Worm (Caenorhabditis elegans): Measurements from ENCODE around the gene K06H7.7.

K06H7.7 gene

DNA sequence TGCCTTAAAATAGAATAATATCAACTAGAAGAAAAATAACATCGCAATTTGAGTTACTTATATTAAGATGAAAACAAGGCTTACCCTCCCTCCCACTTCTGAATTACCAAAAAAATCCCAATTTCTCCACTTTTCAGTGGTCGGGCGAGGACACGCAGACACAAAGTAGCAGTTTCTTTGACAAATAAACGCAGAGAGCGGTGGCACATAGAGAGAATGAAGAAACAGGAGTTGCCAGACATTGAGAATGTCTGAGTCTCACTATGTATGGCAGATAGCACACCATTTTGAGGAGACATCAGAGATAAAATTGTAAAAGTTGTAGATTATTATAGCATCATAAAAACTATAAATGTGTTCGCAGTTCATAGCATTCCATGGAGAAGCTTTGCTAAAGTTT is 40.0 kb upstream of the K06H7.7 start (continued):
- TF ChIP-seq hlh-17 (GFP tag; optimal IDR thresholded peaks at IDR 0.05; ENCODE audit: borderline replicate concordance) = no peak
- TF ChIP-seq lin-35 (GFP tag; optimal IDR thresholded peaks at IDR 0.05) = peak; percentile 32 to 54
- no peak for TF ChIP-seq ceh-63 (GFP tag; optimal IDR thresholded peaks at IDR 0.05)
- no peak for TF ChIP-seq pqm-1 (tag; optimal IDR thresholded peaks at IDR 0.05)
- peak; percentile 41 for TF ChIP-seq nhr-11 (tag; optimal IDR thresholded peaks at IDR 0.05)
- peak; percentile 77 to 95 for TF ChIP-seq efl-1 (optimal IDR thresholded peaks at IDR 0.05)
- TF ChIP-seq efl-1 (GFP tag; optimal IDR thresholded peaks at IDR 0.05 in 1 of 2) = peak; percentile 22 to 73
- TF ChIP-seq xbp-1 (tag; optimal IDR thresholded peaks at IDR 0.05) = peak; percentile 56
- no peak for TF ChIP-seq fkh-4 (tag; optimal IDR thresholded peaks at IDR 0.05; ENCODE audit: borderline replicate concordance)
- TF ChIP-seq egl-27 (tag; optimal IDR thresholded peaks at IDR 0.05) = no peak
- no peak for TF ChIP-seq mef-2 (tag; optimal IDR thresholded peaks at IDR 0.05)
- TF ChIP-seq ces-1 (GFP tag; optimal IDR thresholded peaks at IDR 0.05) = no peak
- TF ChIP-seq blmp-1 (tag; optimal IDR thresholded peaks at IDR 0.05) = peak; percentile 62
- peak; percentile 58 for TF ChIP-seq lir-3 (tag; optimal IDR thresholded peaks at IDR 0.05; ENCODE audit: poor library complexity)
- TF ChIP-seq unc-30 (tag; optimal IDR thresholded peaks at IDR 0.05) = no peak
- no peak for TF ChIP-seq nhr-84 (tag; optimal IDR thresholded peaks at IDR 0.05)
- peak; percentile 67 for TF ChIP-seq nhr-47 (tag; optimal IDR thresholded peaks at IDR 0.05)
- TF ChIP-seq nhr-19 (GFP tag; conservative IDR thresholded peaks at IDR 0.05) = peak; percentile 45
- TF ChIP-seq rnt-1 (tag; optimal IDR thresholded peaks at IDR 0.05) = peak; percentile 71
- no peak for TF ChIP-seq alr-1 (tag; optimal IDR thresholded peaks at IDR 0.05; ENCODE audit: borderline replicate concordance)
- no peak for TF ChIP-seq C34B4.2 (tag; optimal IDR thresholded peaks at IDR 0.05)
- no peak for TF ChIP-seq ceh-90 (tag; optimal IDR thresholded peaks at IDR 0.05)
- no peak for TF ChIP-seq efl-3 (GFP tag; optimal IDR thresholded peaks at IDR 0.05)
- TF ChIP-seq nhr-90 (tag; optimal IDR thresholded peaks at IDR 0.05; ENCODE audit: poor library complexity) = peak; percentile 14
- TF ChIP-seq nhr-28 (tag; optimal IDR thresholded peaks at IDR 0.05) = no peak
- peak; percentile 77 for TF ChIP-seq snu-23 (GFP tag; optimal IDR thresholded peaks at IDR 0.05)
- peak; percentile 65 for TF ChIP-seq jun-1 (tag; optimal IDR thresholded peaks at IDR 0.05)
- no peak for TF ChIP-seq C16A3.4 (tag; optimal IDR thresholded peaks at IDR 0.05)
- TF ChIP-seq unc-98 (GFP tag; IDR thresholded peaks at IDR 0.05) = no peak
- TF ChIP-seq pag-3 (tag; optimal IDR thresholded peaks at IDR 0.05; ENCODE audit: borderline replicate concordance, insufficient read depth) = no peak
- TF ChIP-seq egl-13 (tag; optimal IDR thresholded peaks at IDR 0.05) = no peak
- no peak for TF ChIP-seq pax-3 (tag; optimal IDR thresholded peaks at IDR 0.05)
- peak; percentile 50 for TF ChIP-seq tbx-2 (tag; optimal IDR thresholded peaks at IDR 0.05)
- peak; percentile 10 for TF ChIP-seq ama-1 (optimal IDR thresholded peaks at IDR 0.05)
- no peak for TF ChIP-seq sptf-1 (tag; optimal IDR thresholded peaks at IDR 0.05)
- no peak for TF ChIP-seq zip-4 (GFP tag; optimal IDR thresholded peaks at IDR 0.05)
- peak; percentile 73 to 84 for TF ChIP-seq lsy-2 (tag; optimal IDR thresholded peaks at IDR 0.05)
- peak; percentile 48 for TF ChIP-seq nhr-77 (tag; optimal IDR thresholded peaks at IDR 0.05)
- peak; percentile 22 for TF ChIP-seq elt-2 (tag; optimal IDR thresholded peaks at IDR 0.05)
- TF ChIP-seq dpl-1 (GFP tag; optimal IDR thresholded peaks at IDR 0.05) = peak in 2 of 3 experiments; percentile 33 to 36
- peak in 1 of 6 experiments; percentile 30 for TF ChIP-seq elt-3 (tag; optimal IDR thresholded peaks at IDR 0.05)
- TF ChIP-seq mep-1 (tag; optimal IDR thresholded peaks at IDR 0.05) = peak; percentile 78
- no peak for TF ChIP-seq ets-5 (GFP tag; IDR thresholded peaks at IDR 0.05)
- peak; percentile 80 for TF ChIP-seq nhr-71 (tag; optimal IDR thresholded peaks at IDR 0.05)
- no peak for TF ChIP-seq sup-37 (GFP tag; optimal IDR thresholded peaks at IDR 0.05)
- TF ChIP-seq fos-1 (tag; optimal IDR thresholded peaks at IDR 0.05) = peak; percentile 56
- TF ChIP-seq mab-9 (GFP tag; IDR thresholded peaks at IDR 0.05) = no peak
